Worm (Caenorhabditis elegans) whole organism, L3 larva: ENCODE measurements around the gene daf-5.

Experiments used
- ceh-9 ChIP-seq: sonication (generic microtip); optimal IDR thresholded peaks from 2 replicates; lab custom pipeline; 2018; ENCODE audit warnings: missing biosample characterization, missing genetic modification characterization
- egl-27 ChIP-seq: sonication (generic microtip); optimal IDR thresholded peaks from 4 replicates; lab custom pipeline; 2017; ENCODE audit warnings: missing biosample characterization, missing genetic modification reagents, missing genetic modification characterization
- fos-1 ChIP-seq: fragments of 150-350 bp; optimal IDR thresholded peaks from 2 replicates; lab custom pipeline; 2014; ENCODE audit warnings: missing biosample characterization, missing genetic modification characterization
- nhr-11 ChIP-seq: fragments of 150-350 bp; optimal IDR thresholded peaks from 2 replicates; lab custom pipeline; 2014; ENCODE audit warnings: missing biosample characterization, missing genetic modification characterization
- nhr-43 ChIP-seq: sonication (generic microtip); optimal IDR thresholded peaks from 2 replicates; lab custom pipeline; 2016; ENCODE audit warnings: mild to moderate bottlenecking, missing genetic modification characterization, missing compliant biosample characterization; ENCODE audit not compliant: poor library complexity, severe bottlenecking
- unc-39 ChIP-seq: sonication (generic microtip); optimal IDR thresholded peaks from 4 replicates; lab custom pipeline; 2017; ENCODE audit warnings: missing biosample characterization, missing genetic modification characterization
- unc-62 ChIP-seq: fragments of 150-350 bp; sonication (generic microtip); optimal IDR thresholded peaks from 4 replicates; lab custom pipeline; 2014; ENCODE audit warnings: missing biosample characterization, missing genetic modification reagents, missing genetic modification characterization

- TF ChIP-seq unc-62 (no peak), ceh-9 (tag; lab: Kevin White, UChicago) (no peak), nhr-11 (tag; lab: Kevin White, UChicago) (no peak), nhr-43 (tag; lab: Kevin White, UChicago) (no peak), egl-27 (tag; lab: Kevin White, UChicago) (no peak), unc-39 (tag; lab: Kevin White, UChicago) (no peak), fos-1 (tag; lab: Kevin White, UChicago) (no peak)
Measured at ce11 chrII:14095875-14096274, 43.8 kb upstream of the daf-5 start.
